Fruit fly (Drosophila melanogaster) whole organism, embryonic: ENCODE data around the gene CG42820.

Experiments used
- Aef1 ChIP-seq: fragments of 200-800 bp; sonication (Bioruptor generic); IDR thresholded peaks from 3 replicates; pipeline ENCODE4 v1.3.6; 2022; ENCODE audit warnings: missing biosample characterization, missing genetic modification characterization
- Bgb ChIP-seq: fragments of 200-800 bp; sonication (Bioruptor generic); IDR thresholded peaks from 2 replicates; pipeline ENCODE4 v1.3.6; 2022; ENCODE audit warnings: missing biosample characterization, missing genetic modification characterization; ENCODE audit not compliant: partially characterized antibody
- Bteb2 ChIP-seq: fragments of 200-800 bp; sonication (Bioruptor generic); optimal IDR thresholded peaks from 2 replicates; lab custom pipeline; 2016; ENCODE audit warnings: missing biosample characterization, missing genetic modification characterization
- CG10209 ChIP-seq: fragments of 200-800 bp; sonication (Bioruptor generic); optimal IDR thresholded peaks from 3 replicates; lab custom pipeline; 2017; ENCODE audit warnings: missing biosample characterization, mild to moderate bottlenecking, missing genetic modification characterization, missing genetic modification reagents
- CG1024 ChIP-seq: fragments of 200-800 bp; sonication (Bioruptor generic); IDR thresholded peaks from 2 replicates; pipeline ENCODE4 v1.3.6; 2022; ENCODE audit warnings: missing biosample characterization, missing genetic modification characterization
- CG10462 ChIP-seq: fragments of 200-800 bp; sonication (Bioruptor generic); optimal IDR thresholded peaks from 2 replicates; lab custom pipeline; 2016; ENCODE audit warnings: missing biosample characterization, missing genetic modification characterization
- CG11247 ChIP-seq: fragments of 200-800 bp; sonication (Bioruptor generic); IDR thresholded peaks from 2 replicates; pipeline ENCODE4 v1.3.6; 2022; ENCODE audit warnings: missing biosample characterization, missing genetic modification characterization
- CG11456 ChIP-seq: fragments of 200-800 bp; sonication (Bioruptor generic); IDR thresholded peaks from 3 replicates; pipeline ENCODE4 v1.3.6; 2022; ENCODE audit warnings: missing biosample characterization, missing genetic modification characterization
- CG12155 ChIP-seq: fragments of 200-800 bp; sonication (Bioruptor generic); optimal IDR thresholded peaks from 3 replicates; lab custom pipeline; 2016; ENCODE audit warnings: missing biosample characterization, missing genetic modification characterization
- CG13123 ChIP-seq: fragments of 200-800 bp; sonication (Bioruptor generic); optimal IDR thresholded peaks from 2 replicates; lab custom pipeline; 2016; ENCODE audit warnings: missing biosample characterization, missing genetic modification characterization
- CG13775 ChIP-seq: fragments of 200-800 bp; sonication (Bioruptor generic); optimal IDR thresholded peaks from 3 replicates; lab custom pipeline; 2017; ENCODE audit warnings: missing biosample characterization, mild to moderate bottlenecking, missing genetic modification characterization
- CG13894 ChIP-seq: fragments of 200-800 bp; sonication (Bioruptor generic); optimal IDR thresholded peaks from 3 replicates; lab custom pipeline; 2018; ENCODE audit warnings: missing biosample characterization, mild to moderate bottlenecking, missing genetic modification characterization, moderate library complexity
- CG14441 ChIP-seq: fragments of 200-800 bp; sonication (Bioruptor generic); IDR thresholded peaks from 2 replicates; pipeline ENCODE4 v1.3.6; 2022; ENCODE audit warnings: missing biosample characterization, missing genetic modification characterization
- CG14860 ChIP-seq: fragments of 200-800 bp; sonication (Bioruptor generic); IDR thresholded peaks from 3 replicates; pipeline ENCODE4 v1.3.6; 2022; ENCODE audit warnings: missing biosample characterization, missing genetic modification characterization; ENCODE audit not compliant: partially characterized antibody
- CG16813 ChIP-seq: fragments of 200-800 bp; sonication (Bioruptor generic); IDR thresholded peaks from 3 replicates; pipeline ENCODE4 v1.3.6; 2022; ENCODE audit warnings: missing biosample characterization, missing genetic modification characterization; ENCODE audit not compliant: partially characterized antibody
- CG16815 ChIP-seq: fragments of 200-800 bp; sonication (Bioruptor generic); optimal IDR thresholded peaks from 3 replicates; lab custom pipeline; 2017; ENCODE audit warnings: missing biosample characterization, mild to moderate bottlenecking, missing genetic modification characterization
- CG16863 ChIP-seq: fragments of 200-800 bp; sonication (Bioruptor generic); optimal IDR thresholded peaks from 3 replicates; lab custom pipeline; 2016; ENCODE audit warnings: missing biosample characterization, missing genetic modification characterization
- CG18619 ChIP-seq: fragments of 200-800 bp; sonication (Bioruptor generic); optimal IDR thresholded peaks from 3 replicates; lab custom pipeline; 2017; ENCODE audit warnings: missing biosample characterization, mild to moderate bottlenecking, missing genetic modification characterization
- CG30403 ChIP-seq: fragments of 200-800 bp; sonication (Bioruptor generic); optimal IDR thresholded peaks from 3 replicates; lab custom pipeline; 2016; ENCODE audit warnings: missing biosample characterization, missing genetic modification characterization
- CG8359 ChIP-seq: fragments of 200-800 bp; sonication (Bioruptor generic); optimal IDR thresholded peaks from 2 replicates; lab custom pipeline; 2017; ENCODE audit warnings: missing biosample characterization, mild to moderate bottlenecking, missing genetic modification characterization, borderline replicate concordance
- CG8388 ChIP-seq: fragments of 200-800 bp; sonication (Bioruptor generic); optimal IDR thresholded peaks from 2 replicates; lab custom pipeline; 2019; ENCODE audit warnings: missing biosample characterization, mild to moderate bottlenecking, missing genetic modification characterization, moderate library complexity
- ERR ChIP-seq: fragments of 200-800 bp; sonication (Bioruptor generic); optimal IDR thresholded peaks from 2 replicates; lab custom pipeline; 2016; ENCODE audit warnings: missing biosample characterization, missing genetic modification characterization
- Ets97D ChIP-seq: fragments of 200-800 bp; sonication (Bioruptor generic); optimal IDR thresholded peaks from 3 replicates; lab custom pipeline; 2016; ENCODE audit warnings: missing biosample characterization, missing genetic modification characterization
- H15 ChIP-seq: fragments of 200-800 bp; sonication (Bioruptor generic); IDR thresholded peaks from 3 replicates; pipeline ENCODE4 v1.3.6; 2022; ENCODE audit warnings: missing biosample characterization, missing genetic modification characterization
- Hr3 ChIP-seq: fragments of 200-800 bp; sonication (Bioruptor generic); optimal IDR thresholded peaks from 3 replicates; lab custom pipeline; 2016; ENCODE audit warnings: missing biosample characterization, missing genetic modification characterization
- MTF-1 ChIP-seq: fragments of 200-800 bp; sonication (Bioruptor generic); optimal IDR thresholded peaks from 2 replicates; lab custom pipeline; 2018; ENCODE audit warnings: missing biosample characterization, mild to moderate bottlenecking, missing genetic modification characterization, borderline replicate concordance
- Med ChIP-seq: fragments of 200-800 bp; sonication (Bioruptor generic); peaks from one replicate; lab custom pipeline; 2016; ENCODE audit warnings: missing biosample characterization, missing genetic modification characterization, mild to moderate bottlenecking, inconsistent platforms, moderate library complexity
- Meics ChIP-seq: fragments of 200-800 bp; sonication (Bioruptor generic); optimal IDR thresholded peaks from 2 replicates; lab custom pipeline; 2017; ENCODE audit warnings: missing biosample characterization, mild to moderate bottlenecking, missing genetic modification characterization
- Oli ChIP-seq: fragments of 200-800 bp; sonication (Bioruptor generic); optimal IDR thresholded peaks from 2 replicates; lab custom pipeline; 2018; ENCODE audit warnings: missing biosample characterization, mild to moderate bottlenecking, missing genetic modification characterization, moderate library complexity
- Ptx1 ChIP-seq: fragments of 200-800 bp; sonication (Bioruptor generic); IDR thresholded peaks from 2 replicates; pipeline ENCODE4 v1.3.6; 2022; ENCODE audit warnings: missing biosample characterization, missing genetic modification characterization
- Scr ChIP-seq: fragments of 200-800 bp; sonication (Bioruptor generic); IDR thresholded peaks from 2 replicates; pipeline ENCODE4 v1.3.6; 2022; ENCODE audit warnings: missing biosample characterization, missing genetic modification characterization; ENCODE audit not compliant: partially characterized antibody
- Sin3A ChIP-seq: fragments of >200 bp; optimal IDR thresholded peaks from 2 replicates; lab custom pipeline; 2018
- al ChIP-seq: fragments of 200-800 bp; sonication (Bioruptor generic); IDR thresholded peaks from 2 replicates; pipeline ENCODE4 v1.3.6; 2022; ENCODE audit warnings: missing biosample characterization, missing genetic modification characterization
- bab2 ChIP-seq: fragments of 200-800 bp; sonication (Bioruptor generic); optimal IDR thresholded peaks from 2 replicates; lab custom pipeline; 2016; ENCODE audit warnings: missing biosample characterization, missing genetic modification characterization
- bcd ChIP-seq: fragments of 200-800 bp; sonication (Bioruptor generic); optimal IDR thresholded peaks from 2 replicates; lab custom pipeline; 2017; ENCODE audit warnings: missing biosample characterization, mild to moderate bottlenecking, missing genetic modification characterization
- chn ChIP-seq: fragments of 200-800 bp; sonication (Bioruptor generic); optimal IDR thresholded peaks from 2 replicates; lab custom pipeline; 2016; ENCODE audit warnings: missing biosample characterization, missing genetic modification characterization
- crc ChIP-seq: fragments of 200-800 bp; sonication (Bioruptor generic); optimal IDR thresholded peaks from 2 replicates; lab custom pipeline; 2016; ENCODE audit warnings: missing biosample characterization, missing genetic modification characterization
- dysf ChIP-seq: fragments of 200-800 bp; sonication (Bioruptor generic); IDR thresholded peaks from 3 replicates; pipeline ENCODE4 v1.3.6; 2022; ENCODE audit warnings: missing biosample characterization, missing genetic modification characterization
- eyg ChIP-seq: fragments of 200-800 bp; sonication (Bioruptor generic); optimal IDR thresholded peaks from 3 replicates; lab custom pipeline; 2016; ENCODE audit warnings: missing biosample characterization, missing genetic modification characterization
- knrl ChIP-seq: fragments of 200-800 bp; sonication (Bioruptor generic); IDR thresholded peaks from 3 replicates; pipeline ENCODE4 v1.3.6; 2022; ENCODE audit warnings: missing biosample characterization, missing genetic modification characterization; ENCODE audit not compliant: partially characterized antibody
- nerfin-2 ChIP-seq: fragments of 200-800 bp; sonication (Bioruptor generic); IDR thresholded peaks from 2 replicates; pipeline ENCODE4 v1.3.6; 2022; ENCODE audit warnings: missing biosample characterization, missing genetic modification characterization; ENCODE audit not compliant: partially characterized antibody
- onecut ChIP-seq: fragments of 200-800 bp; sonication (Bioruptor generic); IDR thresholded peaks from 2 replicates; pipeline ENCODE4 v1.3.6; 2022; ENCODE audit warnings: missing biosample characterization, missing genetic modification characterization
- pum ChIP-seq: fragments of 200-800 bp; sonication (Bioruptor generic); optimal IDR thresholded peaks from 2 replicates; lab custom pipeline; 2016; ENCODE audit warnings: missing biosample characterization, missing genetic modification characterization
- pzg ChIP-seq: fragments of 200-800 bp; sonication (Bioruptor generic); optimal IDR thresholded peaks from 3 replicates; lab custom pipeline; 2018; ENCODE audit warnings: missing biosample characterization, mild to moderate bottlenecking, missing genetic modification characterization, moderate library complexity
- scrt ChIP-seq: fragments of 200-800 bp; sonication (Bioruptor generic); optimal IDR thresholded peaks from 2 replicates; lab custom pipeline; 2018; ENCODE audit warnings: missing biosample characterization, mild to moderate bottlenecking, missing genetic modification characterization, moderate library complexity
- slp2 ChIP-seq: fragments of 200-800 bp; sonication (Bioruptor generic); optimal IDR thresholded peaks from 2 replicates; lab custom pipeline; 2016; ENCODE audit warnings: missing biosample characterization, missing genetic modification characterization
- sob ChIP-seq: fragments of 200-800 bp; sonication (Bioruptor generic); IDR thresholded peaks from 2 replicates; pipeline ENCODE4 v1.3.6; 2022; ENCODE audit warnings: missing biosample characterization, missing genetic modification characterization
- zen ChIP-seq: fragments of 200-800 bp; sonication (Bioruptor generic); optimal IDR thresholded peaks from 3 replicates; lab custom pipeline; 2018; ENCODE audit warnings: missing biosample characterization, mild to moderate bottlenecking, missing genetic modification characterization, moderate library complexity

The CG42820 gene

dm6 chr2L:8403286-8404270 lies 11.4 kb upstream of the CG42820 start, which contains the start of gene emb (continued):
- peak; percentile 100 for TF ChIP-seq nerfin-2 (GFP tag; lab: Robert Waterston, UW)
- TF ChIP-seq pum (GFP tag; lab: Kevin White, UChicago): peak; percentile 21
- peak; percentile 97 for TF ChIP-seq Bgb (GFP tag; lab: Robert Waterston, UW)
- peak; percentile 37; the same call in 1 of the 2 replicates for TF ChIP-seq al
- TF ChIP-seq slp2: peak; percentile 27
- peak; percentile 1 for TF ChIP-seq CG16863 (GFP tag; lab: Kevin White, UChicago)
- peak; percentile 30; the same call in 1 of the 2 replicates for TF ChIP-seq CG14441 (GFP tag; lab: Robert Waterston, UW)
- TF ChIP-seq Ptx1 (GFP tag; lab: Robert Waterston, UW): 0 out of 2 replicates have a peak, but pooled peaks have one; percentile 2
- TF ChIP-seq H15: no peak
- TF ChIP-seq CG13894: no peak
- TF ChIP-seq bab2 (GFP tag; lab: Kevin White, UChicago): peak; percentile 43
- no peak for TF ChIP-seq ERR (GFP tag; lab: Kevin White, UChicago)
- no peak for TF ChIP-seq CG1024 (GFP tag; lab: Robert Waterston, UW)
- TF ChIP-seq Bteb2 (GFP tag; lab: Kevin White, UChicago): peak; percentile 14
- no peak for TF ChIP-seq MTF-1
- TF ChIP-seq CG10209 (GFP tag; lab: Kevin White, UChicago): peak; percentile 13
- TF ChIP-seq CG16813 (GFP tag; lab: Robert Waterston, UW): peak; percentile 97
- TF ChIP-seq CG11247 (GFP tag; lab: Robert Waterston, UW): peak; percentile 37; the same call in 1 of the 2 replicates
- TF ChIP-seq CG30403: peak; percentile 47
- TF ChIP-seq Aef1 (GFP tag; lab: Robert Waterston, UW): no peak
- peak; percentile 97 for TF ChIP-seq pzg
- TF ChIP-seq Hr3: peak; percentile 43
- peak; percentile 68 for TF ChIP-seq bcd (GFP tag; lab: Kevin White, UChicago)
- peak; percentile 82 for TF ChIP-seq Sin3A (lab: Kevin White, UChicago)
- peak; percentile 57; the same call in 1 of the 2 replicates for TF ChIP-seq sob
- no peak for TF ChIP-seq CG10462 (GFP tag; lab: Kevin White, UChicago)
- TF ChIP-seq CG14860 (GFP tag; lab: Robert Waterston, UW): peak; percentile 99
- TF ChIP-seq dysf (GFP tag; lab: Robert Waterston, UW): peak; percentile 57; the same call in 2 of the 3 replicates
- peak; percentile 15 for TF ChIP-seq CG18619 (GFP tag; lab: Kevin White, UChicago)
- no peak for TF ChIP-seq crc (GFP tag; lab: Kevin White, UChicago)
- TF ChIP-seq Ets97D: peak; percentile 95
- no peak for TF ChIP-seq Oli (tag; lab: Kevin White, UChicago)
- peak; percentile 1; the same call in 1 of the 2 replicates for TF ChIP-seq onecut (GFP tag; lab: Robert Waterston, UW)
- TF ChIP-seq Med (GFP tag; lab: Kevin White, UChicago): peak; percentile 93
- peak; percentile 52 for TF ChIP-seq chn (GFP tag; lab: Kevin White, UChicago)
- no peak for TF ChIP-seq CG13123 (GFP tag; lab: Kevin White, UChicago)
- TF ChIP-seq CG8359: no peak
- no peak for TF ChIP-seq CG16815
- peak; percentile 4 for TF ChIP-seq CG8388
- TF ChIP-seq CG11456 (GFP tag; lab: Robert Waterston, UW): peak; percentile 26; the same call in 2 of the 3 replicates
- TF ChIP-seq CG12155 (GFP tag; lab: Kevin White, UChicago): peak; percentile 28
- TF ChIP-seq zen (tag; lab: Kevin White, UChicago): peak; percentile 77
- peak; percentile 90 for TF ChIP-seq knrl
- peak; percentile 45 for TF ChIP-seq Meics (GFP tag; lab: Kevin White, UChicago)
- TF ChIP-seq eyg (GFP tag; lab: Kevin White, UChicago): peak; percentile 29
- no peak for TF ChIP-seq scrt
- TF ChIP-seq CG13775 (GFP tag; lab: Kevin White, UChicago): peak; percentile 55
- peak; percentile 94 for TF ChIP-seq Scr
